Worm (Caenorhabditis elegans) whole organism, midembryonic: ENCODE results near the gene Y43C5A.7.
A peak's percentile ranks its signal among the peaks of the same experiment; 100 is the strongest.
"Not testable (repeated sequence)": the region's sequence is repeated elsewhere in the genome, so short reads cannot be mapped to it uniquely, and the experiment has no call there.

Source experiments
- cog-1 ChIP-seq: sonication (generic microtip); optimal IDR thresholded peaks from 2 replicates; lab custom pipeline; 2016; ENCODE audit warnings: missing genetic modification characterization, missing compliant biosample characterization
- flt-1 ChIP-seq: fragments of 200-800 bp; sonication (Bioruptor generic); IDR thresholded peaks from 2 replicates; pipeline ENCODE4 v1.3.6; 2022; ENCODE audit warnings: missing genetic modification characterization, missing compliant biosample characterization
- klf-2 ChIP-seq: fragments of 200-800 bp; sonication (Bioruptor generic); conservative IDR thresholded peaks from 2 replicates; pipeline ENCODE4 v1.3.6; 2022; ENCODE audit warnings: missing genetic modification reagents, missing genetic modification characterization, missing compliant biosample characterization
- med-1 ChIP-seq: sonication (generic microtip); optimal IDR thresholded peaks from 2 replicates; lab custom pipeline; 2017; ENCODE audit warnings: missing genetic modification characterization, mild to moderate bottlenecking, missing compliant biosample characterization, antibody characterized with exemption, missing genetic modification reagents; ENCODE audit not compliant: insufficient read depth
- ztf-23 ChIP-seq: fragments of 200-800 bp; sonication (Bioruptor generic); IDR thresholded peaks from 2 replicates; pipeline ENCODE4 v1.3.6; 2022; ENCODE audit warnings: missing genetic modification reagents, missing genetic modification characterization, missing compliant biosample characterization
- ztf-29 ChIP-seq: fragments of 200-800 bp; sonication (Bioruptor generic); IDR thresholded peaks from 2 replicates; pipeline ENCODE4 v1.3.6; 2022; ENCODE audit warnings: missing genetic modification reagents, missing genetic modification characterization, missing compliant biosample characterization

- not testable (repeated sequence) for TF ChIP-seq ztf-23 (GFP tag; lab: Robert Waterston, UW); flt-1; cog-1 (tag; lab: Kevin White, UChicago); med-1 (GFP tag; lab: Kevin White, UChicago); ztf-29 (GFP tag; lab: Robert Waterston, UW)
- 0 out of 2 replicates have a peak, but pooled peaks have one; percentile 25 for TF ChIP-seq klf-2 (GFP tag; lab: Robert Waterston, UW)
Measured at ce11 chrIV:10262882-10263281, 14.2 kb upstream of the Y43C5A.7 start.
